Fruit fly (Drosophila melanogaster): Measurements from ENCODE around the gene Nep3.

DNA sequence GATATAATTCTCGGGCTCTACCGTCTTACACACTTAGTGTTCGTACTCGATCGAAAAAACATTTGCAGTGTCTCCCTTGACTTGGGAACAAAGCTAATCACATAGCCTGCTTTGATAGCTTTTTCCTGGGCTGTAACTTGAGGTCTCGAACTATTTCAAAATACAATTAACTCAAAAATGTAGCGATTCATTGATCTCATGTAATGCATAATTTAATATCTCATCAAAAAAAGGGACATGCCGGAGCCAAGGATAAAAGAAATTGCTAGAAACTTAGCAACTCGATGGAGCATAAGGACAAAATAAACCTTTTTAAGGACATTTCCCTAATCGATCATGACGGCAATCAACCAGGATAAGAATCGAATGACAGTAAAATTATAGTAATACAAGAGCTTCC is 40.9 kb downstream of the Nep3 start, which contains the start of gene lky:
- no peak for TF ChIP-seq tj (GFP tag; optimal IDR thresholded peaks at IDR 0.05)
- TF ChIP-seq CG11617 (GFP tag; optimal IDR thresholded peaks at IDR 0.05) = no peak
- TF ChIP-seq CG7101 (tag; optimal IDR thresholded peaks at IDR 0.05) = no peak
- no peak for TF ChIP-seq toe (GFP tag; optimal IDR thresholded peaks at IDR 0.05)
- TF ChIP-seq Crg-1 (GFP tag; optimal IDR thresholded peaks at IDR 0.05) = no peak
- TF ChIP-seq CG12768 (GFP tag; optimal IDR thresholded peaks at IDR 0.05) = no peak
- no peak for TF ChIP-seq CG1620 (GFP tag; optimal IDR thresholded peaks at IDR 0.05)

Measured in whole organism, adult.